Fruit fly (Drosophila melanogaster): ENCODE measurements around the gene CG34124.

The CG34124 gene

DNA sequence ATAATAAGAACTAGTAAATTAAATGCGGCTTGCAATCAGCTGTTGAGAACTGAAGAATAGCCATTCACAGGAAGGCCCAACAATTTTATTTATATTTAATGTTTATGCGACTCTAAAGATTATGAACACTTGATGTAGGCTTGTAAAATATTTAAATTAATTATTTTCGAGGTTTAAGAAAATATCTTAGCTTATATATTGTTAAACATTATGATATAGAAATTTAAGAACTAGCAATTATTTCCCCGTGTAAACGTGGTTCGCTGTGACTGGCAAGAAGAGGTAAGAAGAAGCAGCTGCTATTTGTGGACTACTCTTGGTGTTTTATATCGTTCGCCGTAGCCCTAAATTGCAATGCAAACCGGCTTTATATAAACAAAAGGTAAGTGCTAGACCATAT is 12.9 kb upstream of the CG34124 start, which contains the start of the genes mRpL24 and betaggt-I (continued):
- peak; percentile 96 for TF ChIP-seq CG10669 (GFP tag; optimal IDR thresholded peaks at IDR 0.05)
- peak; percentile 96 for TF ChIP-seq svp (GFP tag)
- peak; percentile 97 for TF ChIP-seq dsx (GFP tag; optimal IDR thresholded peaks at IDR 0.05; ENCODE audit: poor library complexity, severe bottlenecking)
- TF ChIP-seq CG31627 (GFP tag; optimal IDR thresholded peaks at IDR 0.05), result peak; percentile 95
- peak; percentile 91 for TF ChIP-seq fd59A (GFP tag; optimal IDR thresholded peaks at IDR 0.05)
- TF ChIP-seq vri (GFP tag; optimal IDR thresholded peaks at IDR 0.05), result peak; percentile 89
- peak; percentile 94 for TF ChIP-seq Lpt (GFP tag; optimal IDR thresholded peaks at IDR 0.05)
- TF ChIP-seq CG4318 (GFP tag; optimal IDR thresholded peaks at IDR 0.05), result peak; percentile 94
- TF ChIP-seq Eip75B (GFP tag; optimal IDR thresholded peaks at IDR 0.05), result peak; percentile 94
- peak; percentile 98 for TF ChIP-seq OdsH (GFP tag; optimal IDR thresholded peaks at IDR 0.05)
- peak; percentile 99 for TF ChIP-seq eg (GFP tag; IDR thresholded peaks at IDR 0.05)
- TF ChIP-seq lz (GFP tag; optimal IDR thresholded peaks at IDR 0.05), result peak; percentile 97
- TF ChIP-seq pdm3 (GFP tag; optimal IDR thresholded peaks at IDR 0.05), result peak; percentile 97
- TF ChIP-seq CG32006 (GFP tag; optimal IDR thresholded peaks at IDR 0.05), result peak; percentile 97
- TF ChIP-seq CG1621 (tag; optimal IDR thresholded peaks at IDR 0.05), result peak; percentile 91
- peak; percentile 97 for TF ChIP-seq CG3919 (GFP tag; optimal IDR thresholded peaks at IDR 0.05)
- TF ChIP-seq CG11762 (GFP tag; optimal IDR thresholded peaks at IDR 0.05; ENCODE audit: insufficient read depth), result peak; percentile 89
- TF ChIP-seq CG11294 (GFP tag; IDR thresholded peaks at IDR 0.05), result peak; percentile 96
- TF ChIP-seq salr (GFP tag; optimal IDR thresholded peaks at IDR 0.05), result peak in 1 of 2 experiments; percentile 94
- peak; percentile 90 for TF ChIP-seq Ets21C (GFP tag; optimal IDR thresholded peaks at IDR 0.05)
- TF ChIP-seq spab (GFP tag; optimal IDR thresholded peaks at IDR 0.05), result peak; percentile 92
- peak; percentile 96 for TF ChIP-seq topi (GFP tag; optimal IDR thresholded peaks at IDR 0.05)
- TF ChIP-seq ss (GFP tag; optimal IDR thresholded peaks at IDR 0.05), result peak; percentile 89 to 94
- TF ChIP-seq cyc (GFP tag; optimal IDR thresholded peaks at IDR 0.05), result peak; percentile 95
- peak; percentile 98 for TF ChIP-seq CG6163 (GFP tag; IDR thresholded peaks at IDR 0.05)
- peak; percentile 89 for TF ChIP-seq CG8319 (GFP tag; optimal IDR thresholded peaks at IDR 0.05)
- TF ChIP-seq Ets96B (tag; optimal IDR thresholded peaks at IDR 0.05), result peak; percentile 98
- peak; percentile 96 for TF ChIP-seq CG8632 (GFP tag; optimal IDR thresholded peaks at IDR 0.05)
- peak; percentile 96 for TF ChIP-seq Sox14 (GFP tag; optimal IDR thresholded peaks at IDR 0.05)
- TF ChIP-seq acj6 (GFP tag; optimal IDR thresholded peaks at IDR 0.05), result peak; percentile 97
- TF ChIP-seq Met (GFP tag; optimal IDR thresholded peaks at IDR 0.05), result peak; percentile 95
- TF ChIP-seq CG6854 (GFP tag; optimal IDR thresholded peaks at IDR 0.05), result peak; percentile 85
- TF ChIP-seq esn (GFP tag; optimal IDR thresholded peaks at IDR 0.05), result peak; percentile 98
- TF ChIP-seq fd85E (GFP tag; optimal IDR thresholded peaks at IDR 0.05), result peak; percentile 28
- peak; percentile 99 for TF ChIP-seq Eip78C (GFP tag)
- TF ChIP-seq CG15336 (GFP tag; IDR thresholded peaks at IDR 0.05), result peak; percentile 97
- peak; percentile 95 for TF ChIP-seq achi (GFP tag; optimal IDR thresholded peaks at IDR 0.05)
- no peak for TF ChIP-seq Hr38 (GFP tag; optimal IDR thresholded peaks at IDR 0.05)
- TF ChIP-seq Blimp-1 (GFP tag; optimal IDR thresholded peaks at IDR 0.05), result peak; percentile 87
- TF ChIP-seq CG11902 (GFP tag; optimal IDR thresholded peaks at IDR 0.05), result peak; percentile 92
- TF ChIP-seq CG6808 (GFP tag; optimal IDR thresholded peaks at IDR 0.05), result peak; percentile 90
- TF ChIP-seq Sox15 (GFP tag; optimal IDR thresholded peaks at IDR 0.05), result peak; percentile 96
- peak; percentile 95 for TF ChIP-seq CG8119 (GFP tag; IDR thresholded peaks at IDR 0.05)
- TF ChIP-seq CG6276 (GFP tag; optimal IDR thresholded peaks at IDR 0.05), result peak; percentile 92
